Fruit fly (Drosophila melanogaster) whole organism, embryonic: ENCODE measurements around the gene CG10345.
A peak's percentile ranks its signal among the peaks of the same experiment; 100 is the strongest.

Experiments
- Abd-B ChIP-seq: fragments of 200-800 bp; sonication (Bioruptor generic); optimal IDR thresholded peaks from 2 replicates; lab custom pipeline; 2018; ENCODE audit warnings: missing biosample characterization, mild to moderate bottlenecking, missing genetic modification characterization, moderate library complexity
- Ada2b ChIP-seq: fragments of 200-800 bp; sonication (Bioruptor generic); IDR thresholded peaks from 2 replicates; pipeline ENCODE4 v1.3.6; 2022; ENCODE audit warnings: missing biosample characterization, missing genetic modification characterization
- CG10147 ChIP-seq: fragments of 200-800 bp; sonication (Bioruptor generic); optimal IDR thresholded peaks from 2 replicates; lab custom pipeline; 2019; ENCODE audit warnings: missing biosample characterization, mild to moderate bottlenecking, missing genetic modification characterization, moderate library complexity
- CG10209 ChIP-seq: fragments of 200-800 bp; sonication (Bioruptor generic); optimal IDR thresholded peaks from 3 replicates; lab custom pipeline; 2017; ENCODE audit warnings: missing biosample characterization, mild to moderate bottlenecking, missing genetic modification characterization, missing genetic modification reagents
- CG11085 ChIP-seq: fragments of 200-800 bp; sonication (Bioruptor generic); IDR thresholded peaks from 2 replicates; pipeline ENCODE4 v1.3.6; 2022; ENCODE audit warnings: missing biosample characterization, missing genetic modification characterization
- CG1233 ChIP-seq: fragments of 200-800 bp; sonication (Bioruptor generic); optimal IDR thresholded peaks from 4 replicates; lab custom pipeline; 2018; ENCODE audit warnings: missing biosample characterization, mild to moderate bottlenecking, missing genetic modification characterization
- CG12391 ChIP-seq: fragments of 200-800 bp; sonication (Bioruptor generic); optimal IDR thresholded peaks from 3 replicates; lab custom pipeline; 2018; ENCODE audit warnings: missing biosample characterization, mild to moderate bottlenecking, missing genetic modification characterization, moderate library complexity
- CG14050 ChIP-seq: fragments of 200-800 bp; sonication (Bioruptor generic); IDR thresholded peaks from 3 replicates; pipeline ENCODE4 v1.3.6; 2022; ENCODE audit warnings: missing biosample characterization, missing genetic modification characterization
- CG15269 ChIP-seq: fragments of 200-800 bp; sonication (Bioruptor generic); optimal IDR thresholded peaks from 2 replicates; lab custom pipeline; 2018; ENCODE audit warnings: missing biosample characterization, mild to moderate bottlenecking, missing genetic modification characterization, moderate library complexity
- CG15479 ChIP-seq: fragments of 200-800 bp; sonication (Bioruptor generic); optimal IDR thresholded peaks from 3 replicates; lab custom pipeline; 2019; ENCODE audit warnings: missing biosample characterization, mild to moderate bottlenecking, missing genetic modification characterization, moderate library complexity
- CG2678 ChIP-seq: fragments of 200-800 bp; sonication (Bioruptor generic); optimal IDR thresholded peaks from 3 replicates; lab custom pipeline; 2019; ENCODE audit warnings: missing biosample characterization, mild to moderate bottlenecking, missing genetic modification characterization, moderate library complexity
- CG31224 ChIP-seq: fragments of 200-800 bp; sonication (Bioruptor generic); IDR thresholded peaks from 2 replicates; pipeline ENCODE4 v1.3.6; 2022; ENCODE audit warnings: missing biosample characterization, missing genetic modification characterization
- CG33557 ChIP-seq: fragments of 200-800 bp; sonication (Bioruptor generic); optimal IDR thresholded peaks from 2 replicates; lab custom pipeline; 2019; ENCODE audit warnings: missing biosample characterization, mild to moderate bottlenecking, missing genetic modification characterization, moderate library complexity
- CG34224 ChIP-seq: fragments of 200-800 bp; sonication (Bioruptor generic); IDR thresholded peaks from 3 replicates; pipeline ENCODE4 v1.3.6; 2022; ENCODE audit warnings: missing biosample characterization, missing genetic modification characterization; ENCODE audit not compliant: partially characterized antibody
- CG4360 ChIP-seq: fragments of 200-800 bp; sonication (Bioruptor generic); IDR thresholded peaks from 2 replicates; pipeline ENCODE4 v1.3.6; 2022; ENCODE audit warnings: missing biosample characterization, missing genetic modification characterization
- CG6765 ChIP-seq: fragments of 200-800 bp; sonication (Bioruptor generic); optimal IDR thresholded peaks from 3 replicates; lab custom pipeline; 2017; ENCODE audit warnings: missing biosample characterization, mild to moderate bottlenecking, missing genetic modification characterization
- CG6813 ChIP-seq: fragments of 200-800 bp; sonication (Bioruptor generic); optimal IDR thresholded peaks from 2 replicates; lab custom pipeline; 2017; ENCODE audit warnings: missing biosample characterization, missing genetic modification characterization, mild to moderate bottlenecking, moderate library complexity, missing genetic modification reagents
- CG8944 ChIP-seq: fragments of 200-800 bp; sonication (Bioruptor generic); optimal IDR thresholded peaks from 3 replicates; lab custom pipeline; 2016; ENCODE audit warnings: missing biosample characterization, missing genetic modification characterization
- CG9437 ChIP-seq: fragments of 200-800 bp; sonication (Bioruptor generic); optimal IDR thresholded peaks from 2 replicates; lab custom pipeline; 2018; ENCODE audit warnings: missing biosample characterization, mild to moderate bottlenecking, missing genetic modification characterization
- Doc2 ChIP-seq: fragments of 200-800 bp; sonication (Bioruptor generic); IDR thresholded peaks from 2 replicates; pipeline ENCODE4 v1.3.6; 2022; ENCODE audit warnings: missing biosample characterization, missing genetic modification characterization
- GATAe ChIP-seq: fragments of 200-800 bp; sonication (Bioruptor generic); conservative IDR thresholded peaks from 2 replicates; pipeline ENCODE4 v1.3.6; 2022; ENCODE audit warnings: missing biosample characterization, missing genetic modification characterization
- Jarid2 ChIP-seq: fragments of 200-800 bp; sonication (Bioruptor generic); optimal IDR thresholded peaks from 3 replicates; lab custom pipeline; 2017; ENCODE audit warnings: mild to moderate bottlenecking, missing biosample characterization, missing genetic modification reagents, missing genetic modification characterization
- Lhr ChIP-seq: fragments of 200-800 bp; sonication (Bioruptor generic); optimal IDR thresholded peaks from 3 replicates; lab custom pipeline; 2017; ENCODE audit warnings: mild to moderate bottlenecking, missing biosample characterization, missing genetic modification reagents, missing genetic modification characterization
- MESR4 ChIP-seq: fragments of 200-800 bp; sonication (Bioruptor generic); optimal IDR thresholded peaks from 2 replicates; lab custom pipeline; 2018; ENCODE audit warnings: missing biosample characterization, mild to moderate bottlenecking, missing genetic modification characterization, moderate library complexity
- Med ChIP-seq: fragments of 200-800 bp; sonication (Bioruptor generic); peaks from one replicate; lab custom pipeline; 2016; ENCODE audit warnings: missing biosample characterization, missing genetic modification characterization, mild to moderate bottlenecking, inconsistent platforms, moderate library complexity
- Oaz ChIP-seq: fragments of 200-800 bp; sonication (Bioruptor generic); IDR thresholded peaks from 2 replicates; pipeline ENCODE4 v1.3.6; 2022; ENCODE audit warnings: missing biosample characterization, missing genetic modification characterization
- Oli ChIP-seq: fragments of 200-800 bp; sonication (Bioruptor generic); optimal IDR thresholded peaks from 2 replicates; lab custom pipeline; 2018; ENCODE audit warnings: missing biosample characterization, mild to moderate bottlenecking, missing genetic modification characterization, moderate library complexity
- Sox102F ChIP-seq: fragments of 200-800 bp; sonication (Bioruptor generic); optimal IDR thresholded peaks from 2 replicates; lab custom pipeline; 2018; ENCODE audit warnings: missing biosample characterization, mild to moderate bottlenecking, missing genetic modification characterization, moderate library complexity
- Stat92E ChIP-seq, 3 experiments: fragments of >200 bp in 2 of 3; fragments of 200-800 bp in 1 of 3; sonication (Bioruptor generic) in 1 of 3; optimal IDR thresholded peaks; 2 replicates each; lab custom pipeline; 2017 to 2019; ENCODE audit warnings: missing biosample characterization in 3 of 3, missing genetic modification characterization in 3 of 3, mild to moderate bottlenecking in 1 of 3, moderate library complexity in 1 of 3
- YL-1 ChIP-seq: fragments of 200-800 bp; sonication (Bioruptor generic); optimal IDR thresholded peaks from 3 replicates; lab custom pipeline; 2017; ENCODE audit warnings: missing biosample characterization, mild to moderate bottlenecking, missing genetic modification characterization
- ab ChIP-seq: fragments of 200-800 bp; sonication (Bioruptor generic); optimal IDR thresholded peaks from 2 replicates; lab custom pipeline; 2016; ENCODE audit warnings: missing biosample characterization, missing genetic modification characterization
- bbx ChIP-seq: fragments of 200-800 bp; sonication (Bioruptor generic); IDR thresholded peaks from 2 replicates; pipeline ENCODE4 v1.3.6; 2022; ENCODE audit warnings: missing biosample characterization, missing genetic modification characterization; ENCODE audit not compliant: partially characterized antibody
- br ChIP-seq: fragments of >200 bp; optimal IDR thresholded peaks from 2 replicates; lab custom pipeline; 2017
- bsh ChIP-seq, 2 experiments: fragments of 200-800 bp; sonication (Bioruptor generic); optimal IDR thresholded peaks; 2 replicates each; lab custom pipeline; 2017 to 2018; ENCODE audit warnings: mild to moderate bottlenecking in 2 of 2, missing biosample characterization in 2 of 2, missing genetic modification characterization in 2 of 2, moderate library complexity in 1 of 2
- chif ChIP-seq, 2 experiments: fragments of 200-800 bp; sonication (Bioruptor generic); optimal IDR thresholded peaks; 3 replicates each; lab custom pipeline; 2016; ENCODE audit warnings: missing biosample characterization in 2 of 2, missing genetic modification characterization in 2 of 2
- croc ChIP-seq: fragments of 200-800 bp; sonication (Bioruptor generic); conservative IDR thresholded peaks from 3 replicates; pipeline ENCODE4 v1.3.6; 2022; ENCODE audit warnings: missing biosample characterization, missing genetic modification characterization
- danr ChIP-seq: fragments of 200-800 bp; sonication (Bioruptor generic); IDR thresholded peaks from 2 replicates; pipeline ENCODE4 v1.3.6; 2022; ENCODE audit warnings: missing biosample characterization, missing genetic modification characterization
- fd3F ChIP-seq: fragments of 200-800 bp; sonication (Bioruptor generic); optimal IDR thresholded peaks from 2 replicates; lab custom pipeline; 2018; ENCODE audit warnings: missing biosample characterization, mild to moderate bottlenecking, missing genetic modification characterization, moderate library complexity
- her ChIP-seq: fragments of 200-800 bp; sonication (Bioruptor generic); optimal IDR thresholded peaks from 2 replicates; lab custom pipeline; 2016; ENCODE audit warnings: missing biosample characterization, missing genetic modification characterization
- hkb ChIP-seq, 2 experiments: fragments of 200-800 bp in 1 of 2; fragments of >200 bp in 1 of 2; sonication (Bioruptor generic) in 1 of 2; IDR thresholded peaks in 1 of 2; optimal IDR thresholded peaks in 1 of 2; 2 replicates each; pipeline versions ENCODE4 v1.3.6 to Lab custom; 2017 to 2022; ENCODE audit warnings: missing biosample characterization in 1 of 2, missing genetic modification characterization in 1 of 2
- pnt ChIP-seq: fragments of 200-800 bp; sonication (Bioruptor generic); optimal IDR thresholded peaks from 3 replicates; lab custom pipeline; 2016; ENCODE audit warnings: missing biosample characterization, missing genetic modification characterization
- ro ChIP-seq: fragments of 200-800 bp; sonication (Bioruptor generic); IDR thresholded peaks from 2 replicates; pipeline ENCODE4 v1.3.6; 2022; ENCODE audit warnings: missing biosample characterization, missing genetic modification characterization
- so ChIP-seq: fragments of 200-800 bp; sonication (Bioruptor generic); IDR thresholded peaks from 3 replicates; pipeline ENCODE4 v1.3.6; 2022; ENCODE audit warnings: missing biosample characterization, missing genetic modification characterization
- sob ChIP-seq: fragments of 200-800 bp; sonication (Bioruptor generic); IDR thresholded peaks from 2 replicates; pipeline ENCODE4 v1.3.6; 2022; ENCODE audit warnings: missing biosample characterization, missing genetic modification characterization
- sqz ChIP-seq: fragments of 200-800 bp; sonication (Bioruptor generic); optimal IDR thresholded peaks from 3 replicates; lab custom pipeline; 2018; ENCODE audit warnings: missing biosample characterization, mild to moderate bottlenecking, missing genetic modification characterization
- stwl ChIP-seq: fragments of 200-800 bp; sonication (Bioruptor generic); optimal IDR thresholded peaks from 3 replicates; lab custom pipeline; 2018; ENCODE audit warnings: missing biosample characterization, mild to moderate bottlenecking, missing genetic modification characterization, moderate library complexity
- toy ChIP-seq: fragments of 200-800 bp; sonication (Bioruptor generic); IDR thresholded peaks from 2 replicates; pipeline ENCODE4 v1.3.6; 2022; ENCODE audit warnings: missing biosample characterization, missing genetic modification characterization
- yki ChIP-seq: fragments of >200 bp; optimal IDR thresholded peaks from 3 replicates; lab custom pipeline; 2018
- z ChIP-seq: fragments of 200-800 bp; sonication (Bioruptor generic); IDR thresholded peaks from 3 replicates; pipeline ENCODE4 v1.3.6; 2022; ENCODE audit warnings: missing biosample characterization, missing genetic modification characterization
- zen ChIP-seq: fragments of 200-800 bp; sonication (Bioruptor generic); optimal IDR thresholded peaks from 3 replicates; lab custom pipeline; 2018; ENCODE audit warnings: missing biosample characterization, mild to moderate bottlenecking, missing genetic modification characterization, moderate library complexity
- zf30C ChIP-seq: fragments of 200-800 bp; sonication (Bioruptor generic); optimal IDR thresholded peaks from 3 replicates; lab custom pipeline; 2018; ENCODE audit warnings: missing biosample characterization, mild to moderate bottlenecking, missing genetic modification characterization

Gene CG10345

dm6 chr3R:16614241-16614640 lies 9.6 kb upstream of the CG10345 start, which contains the start of gene CG10340 (continued):
- TF ChIP-seq GATAe (GFP tag; lab: Robert Waterston, UW) (no peak), CG9437 (no peak), CG15479 (no peak), YL-1 (peak; percentile 63), CG15269 (tag; lab: Kevin White, UChicago) (no peak), toy (GFP tag; lab: Robert Waterston, UW) (no peak), Oaz (GFP tag; lab: Robert Waterston, UW) (no peak), yki (lab: Kevin White, UChicago) (no peak), pnt (GFP tag; lab: Kevin White, UChicago) (no peak), sqz (GFP tag; lab: Kevin White, UChicago) (no peak), ab (GFP tag; lab: Kevin White, UChicago) (no peak), sob (GFP tag; lab: Robert Waterston, UW) (no peak), CG14050 (GFP tag; lab: Robert Waterston, UW) (0 out of 3 replicates have a peak, but pooled peaks have one; percentile 21), CG2678 (no peak), Doc2 (no peak), CG1233 (GFP tag; lab: Kevin White, UChicago) (no peak), croc (GFP tag; lab: Robert Waterston, UW) (no peak), CG11085 (GFP tag; lab: Robert Waterston, UW) (no peak), danr (GFP tag; lab: Robert Waterston, UW) (no peak), CG12391 (peak; percentile 11), CG10147 (GFP tag; lab: Kevin White, UChicago) (no peak), CG31224 (GFP tag; lab: Robert Waterston, UW) (no peak), CG6813 (GFP tag; lab: Kevin White, UChicago) (no peak), Abd-B (GFP tag; lab: Kevin White, UChicago) (peak; percentile 19), ro (no peak), z (no peak), CG6765 (GFP tag; lab: Kevin White, UChicago) (no peak), Ada2b (no peak), so (GFP tag; lab: Robert Waterston, UW) (no peak), zf30C (GFP tag; lab: Kevin White, UChicago) (no peak), hkb (optimal IDR thresholded peaks at IDR 0.05; lab: Kevin White, UChicago) (no peak), hkb (GFP tag; IDR thresholded peaks at IDR 0.05; lab: Robert Waterston, UW) (no peak), CG34224 (peak; percentile 84), zen (no peak), bsh (GFP tag; optimal IDR thresholded peaks at IDR 0.05; lab: Kevin White, UChicago) (no peak), Med (GFP tag; lab: Kevin White, UChicago) (no peak), bbx (peak; percentile 85), Sox102F (no peak), Stat92E (GFP tag; optimal IDR thresholded peaks at IDR 0.05; lab: Kevin White, UChicago) (no peak), Jarid2 (GFP tag; lab: Kevin White, UChicago) (no peak), fd3F (GFP tag; lab: Kevin White, UChicago) (no peak), Lhr (GFP tag; lab: Kevin White, UChicago) (no peak), br (lab: Kevin White, UChicago) (no peak), her (GFP tag; lab: Kevin White, UChicago) (no peak), Oli (tag; lab: Kevin White, UChicago) (no peak), MESR4 (peak; percentile 81), CG33557 (GFP tag; lab: Kevin White, UChicago) (no peak), CG4360 (GFP tag; lab: Robert Waterston, UW) (no peak), stwl (tag; lab: Kevin White, UChicago) (peak; percentile 67), chif (GFP tag; optimal IDR thresholded peaks at IDR 0.05; lab: Kevin White, UChicago) (no peak), CG10209 (GFP tag; lab: Kevin White, UChicago) (no peak), CG8944 (GFP tag; lab: Kevin White, UChicago) (no peak)
